Worm (Caenorhabditis elegans): ENCODE results near the gene idpp-1.

idpp-1 gene

ce11 chrIII:757981-758380, 17.5 kb downstream of the idpp-1 start, which contains the start of gene T17H7.7:
Gene T17H7.7, minus strand, starts transcription at chrIII:758081.
- no peak for TF ChIP-seq ama-1 (optimal IDR thresholded peaks at IDR 0.05)
- TF ChIP-seq snpc-4 (tag; optimal IDR thresholded peaks at IDR 0.05) = no peak
- TF ChIP-seq ceh-82 (tag; optimal IDR thresholded peaks at IDR 0.05) = no peak
- TF ChIP-seq crh-2 (tag; optimal IDR thresholded peaks at IDR 0.05) = no peak
- no peak for TF ChIP-seq unc-55 (GFP tag; optimal IDR thresholded peaks at IDR 0.05)
- TF ChIP-seq sma-9 (GFP tag; optimal IDR thresholded peaks at IDR 0.05) = no peak
- TF ChIP-seq sma-9 (tag; optimal IDR thresholded peaks at IDR 0.05) = no peak
- no peak for TF ChIP-seq aly-2 (tag; optimal IDR thresholded peaks at IDR 0.05)
- no peak for TF ChIP-seq nhr-237 (tag; optimal IDR thresholded peaks at IDR 0.05)
- TF ChIP-seq skn-1 (tag; optimal IDR thresholded peaks at IDR 0.05) = no peak
- no peak for TF ChIP-seq nhr-23 (tag; optimal IDR thresholded peaks at IDR 0.05)

ce11 chrIII:759675-760074, 19.2 kb downstream of the idpp-1 start:
- no peak for TF ChIP-seq unc-39 (tag; optimal IDR thresholded peaks at IDR 0.05)
- TF ChIP-seq unc-62 (GFP tag; optimal IDR thresholded peaks at IDR 0.05) = no peak
- TF ChIP-seq mdl-1 (tag; optimal IDR thresholded peaks at IDR 0.05) = no peak
- no peak for TF ChIP-seq ztf-4 (tag; optimal IDR thresholded peaks at IDR 0.05)
- TF ChIP-seq nhr-25 (tag; optimal IDR thresholded peaks at IDR 0.05) = peak; percentile 42

- TF ChIP-seq nhr-21 (tag; optimal IDR thresholded peaks at IDR 0.05) (no peak), lsy-2 (tag; optimal IDR thresholded peaks at IDR 0.05) (no peak), ama-1 (optimal IDR thresholded peaks at IDR 0.05) (no peak), nhr-23 (tag; optimal IDR thresholded peaks at IDR 0.05) (no peak), lin-13 (GFP tag; optimal IDR thresholded peaks at IDR 0.05) (no peak), peb-1 (tag; optimal IDR thresholded peaks at IDR 0.05) (no peak), zag-1 (tag; optimal IDR thresholded peaks at IDR 0.05) (no peak), sma-9 (GFP tag; optimal IDR thresholded peaks at IDR 0.05) (no peak), sma-9 (tag; optimal IDR thresholded peaks at IDR 0.05) (no peak), ztf-11 (tag; optimal IDR thresholded peaks at IDR 0.05) (no peak), ZK546.5 (tag; optimal IDR thresholded peaks at IDR 0.05) (no peak), nhr-6 (tag; optimal IDR thresholded peaks at IDR 0.05) (no peak), ztf-1 (GFP tag; conservative IDR thresholded peaks at IDR 0.05) (no peak), nhr-11 (tag; optimal IDR thresholded peaks at IDR 0.05) (no peak), ztf-4 (tag; optimal IDR thresholded peaks at IDR 0.05) (no peak), nhr-129 (tag; optimal IDR thresholded peaks at IDR 0.05) (no peak), dmd-4 (tag; optimal IDR thresholded peaks at IDR 0.05) (no peak), skn-1 (tag; optimal IDR thresholded peaks at IDR 0.05) (no peak), elt-1 (tag; optimal IDR thresholded peaks at IDR 0.05) (no peak), mbf-1 (tag; optimal IDR thresholded peaks at IDR 0.05) (no peak), unc-62 (GFP tag; optimal IDR thresholded peaks at IDR 0.05) (no peak)
Measured at ce11 chrIII:761476-761875, 21.0 kb downstream of the idpp-1 start, which contains the start of gene nlp-52. Gene nlp-52, plus strand, starts transcription at chrIII:761776.

- TF ChIP-seq unc-55 (GFP tag; optimal IDR thresholded peaks at IDR 0.05) = peak; percentile 57
- TF ChIP-seq elt-1 (tag; optimal IDR thresholded peaks at IDR 0.05) = no peak
- no peak for TF ChIP-seq ceh-82 (tag; optimal IDR thresholded peaks at IDR 0.05)
- TF ChIP-seq R02D3.7 (tag; optimal IDR thresholded peaks at IDR 0.05) = no peak
- TF ChIP-seq Y55F3AM.14 (GFP tag; optimal IDR thresholded peaks at IDR 0.05) = no peak
- TF ChIP-seq nhr-12 (tag; optimal IDR thresholded peaks at IDR 0.05) = no peak
- no peak for TF ChIP-seq sma-9 (GFP tag; optimal IDR thresholded peaks at IDR 0.05)
- no peak for TF ChIP-seq sma-9 (tag; optimal IDR thresholded peaks at IDR 0.05)
- no peak for TF ChIP-seq fos-1 (tag; optimal IDR thresholded peaks at IDR 0.05)
Measured at ce11 chrIII:762508-762907, 22.0 kb downstream of the idpp-1 start.

ce11 chrIII:764404-764803, 23.9 kb downstream of the idpp-1 start:
- TF ChIP-seq nhr-6 (tag; optimal IDR thresholded peaks at IDR 0.05) (no peak), nhr-21 (tag; optimal IDR thresholded peaks at IDR 0.05) (no peak), nhr-129 (tag; optimal IDR thresholded peaks at IDR 0.05) (peak; percentile 47), lin-11 (tag; optimal IDR thresholded peaks at IDR 0.05) (peak; percentile 18), F13H6.1 (tag; optimal IDR thresholded peaks at IDR 0.05) (peak; percentile 29), skn-1 (tag; optimal IDR thresholded peaks at IDR 0.05) (no peak), R02D3.7 (tag; optimal IDR thresholded peaks at IDR 0.05) (no peak), unc-62 (GFP tag; optimal IDR thresholded peaks at IDR 0.05) (no peak), alr-1 (tag; optimal IDR thresholded peaks at IDR 0.05) (no peak), gmeb-1 (tag; optimal IDR thresholded peaks at IDR 0.05) (no peak), unc-39 (tag; optimal IDR thresholded peaks at IDR 0.05) (no peak), ztf-1 (GFP tag; conservative IDR thresholded peaks at IDR 0.05) (no peak), nhr-237 (tag; optimal IDR thresholded peaks at IDR 0.05) (no peak), elt-1 (tag; optimal IDR thresholded peaks at IDR 0.05) (no peak), sem-4 (tag; optimal IDR thresholded peaks at IDR 0.05) (no peak), crh-2 (tag; optimal IDR thresholded peaks at IDR 0.05) (peak; percentile 58), unc-55 (GFP tag; optimal IDR thresholded peaks at IDR 0.05) (peak; percentile 82), C34F6.9 (tag; optimal IDR thresholded peaks at IDR 0.05) (peak; percentile 72), ama-1 (optimal IDR thresholded peaks at IDR 0.05) (no peak), ztf-11 (tag; optimal IDR thresholded peaks at IDR 0.05) (no peak), ceh-16 (tag; optimal IDR thresholded peaks at IDR 0.05) (no peak), nhr-77 (tag; optimal IDR thresholded peaks at IDR 0.05) (no peak), blmp-1 (tag; optimal IDR thresholded peaks at IDR 0.05; ENCODE audit: insufficient read depth) (no peak), lin-13 (GFP tag; optimal IDR thresholded peaks at IDR 0.05) (no peak), nhr-12 (tag; optimal IDR thresholded peaks at IDR 0.05) (no peak), mab-5 (tag; optimal IDR thresholded peaks at IDR 0.05) (no peak), egl-27 (tag; optimal IDR thresholded peaks at IDR 0.05) (no peak), nhr-11 (tag; optimal IDR thresholded peaks at IDR 0.05) (no peak), mbf-1 (tag; optimal IDR thresholded peaks at IDR 0.05) (no peak)

Data from whole organism, L2 larva.